Worm (Caenorhabditis elegans): ENCODE measurements around the gene srd-49.

The srd-49 gene

ce11 chrV:10124799-10125548 is 30.5 kb downstream of the srd-49 start, which contains the start of gene C08B6.10:
TSS of gene C08B6.10 (plus strand) at chrV:10125498.
- TF ChIP-seq snpc-4 (tag; optimal IDR thresholded peaks at IDR 0.05) (no peak), fos-1 (tag; optimal IDR thresholded peaks at IDR 0.05) (peak; percentile 20)

- no peak for TF ChIP-seq ZK546.5 (tag; optimal IDR thresholded peaks at IDR 0.05)
- TF ChIP-seq ama-1 (optimal IDR thresholded peaks at IDR 0.05): no peak
- TF ChIP-seq mbf-1 (tag; optimal IDR thresholded peaks at IDR 0.05): no peak
- TF ChIP-seq unc-55 (GFP tag; optimal IDR thresholded peaks at IDR 0.05): no peak
- no peak for TF ChIP-seq nhr-11 (tag; optimal IDR thresholded peaks at IDR 0.05)
- TF ChIP-seq lin-11 (tag; optimal IDR thresholded peaks at IDR 0.05): no peak
- TF ChIP-seq elt-1 (tag; optimal IDR thresholded peaks at IDR 0.05): no peak
- TF ChIP-seq snpc-4 (tag; optimal IDR thresholded peaks at IDR 0.05): no peak
- TF ChIP-seq lsy-2 (tag; optimal IDR thresholded peaks at IDR 0.05): no peak
Observed at ce11 chrV:10130195-10130594, 35.7 kb downstream of the srd-49 start, which contains the start of gene aos-1. TSS of gene aos-1 (minus strand) at chrV:10130295.

- TF ChIP-seq ceh-82 (tag; optimal IDR thresholded peaks at IDR 0.05) (no peak), nhr-12 (tag; optimal IDR thresholded peaks at IDR 0.05) (no peak), unc-62 (GFP tag; optimal IDR thresholded peaks at IDR 0.05) (no peak), sem-4 (tag; optimal IDR thresholded peaks at IDR 0.05) (no peak), lin-11 (tag; optimal IDR thresholded peaks at IDR 0.05) (no peak)
Observed at ce11 chrV:10133277-10133676, 38.8 kb downstream of the srd-49 start.

- TF ChIP-seq lin-39 (tag; optimal IDR thresholded peaks at IDR 0.05) (no peak), lin-13 (GFP tag; optimal IDR thresholded peaks at IDR 0.05) (peak; percentile 47), gmeb-1 (tag; optimal IDR thresholded peaks at IDR 0.05) (no peak), nhr-11 (tag; optimal IDR thresholded peaks at IDR 0.05) (no peak), nhr-129 (tag; optimal IDR thresholded peaks at IDR 0.05) (peak; percentile 14), snpc-4 (tag; optimal IDR thresholded peaks at IDR 0.05) (peak; percentile 65), C34F6.9 (tag; optimal IDR thresholded peaks at IDR 0.05) (peak; percentile 55), lsy-2 (tag; optimal IDR thresholded peaks at IDR 0.05) (peak in 1 of 2 experiments; percentile 38), unc-55 (GFP tag; optimal IDR thresholded peaks at IDR 0.05) (peak; percentile 51)
Observed at ce11 chrV:10134077-10134693, 39.7 kb downstream of the srd-49 start, which contains the start of the genes C08B6.18, wdr-20 and C08B6.8. TSS of gene C08B6.18 (minus strand) at chrV:10134127. TSS of gene wdr-20 (minus strand) at chrV:10134158. TSS of gene C08B6.8 (plus strand) at chrV:10134643.

ce11 chrV:10145653-10146052 is 51.2 kb downstream of the srd-49 start, which contains the start of gene C51E3.9:
TSS of gene C51E3.9 (plus strand) at chrV:10145953.
- no peak for TF ChIP-seq blmp-1 (tag; optimal IDR thresholded peaks at IDR 0.05; ENCODE audit: insufficient read depth)
- TF ChIP-seq ztf-1 (GFP tag; conservative IDR thresholded peaks at IDR 0.05): no peak
- TF ChIP-seq zag-1 (tag; optimal IDR thresholded peaks at IDR 0.05): no peak
- TF ChIP-seq lin-13 (GFP tag; optimal IDR thresholded peaks at IDR 0.05): no peak
- TF ChIP-seq sma-9 (GFP tag; optimal IDR thresholded peaks at IDR 0.05): no peak
- TF ChIP-seq sma-9 (tag; optimal IDR thresholded peaks at IDR 0.05): no peak
- peak; percentile 31 for TF ChIP-seq nhr-129 (tag; optimal IDR thresholded peaks at IDR 0.05)
- no peak for TF ChIP-seq sma-3 (GFP tag; optimal IDR thresholded peaks at IDR 0.05)
- no peak for TF ChIP-seq skn-1 (tag; optimal IDR thresholded peaks at IDR 0.05)

Measured in whole organism, L2 larva.